Fruit fly (Drosophila melanogaster) whole organism, embryonic: ENCODE measurements around the gene Socs36E.
A peak's percentile ranks its signal among the peaks of the same experiment; 100 is the strongest.

ENCODE experiments used
- Awh ChIP-seq: fragments of 200-800 bp; sonication (Bioruptor generic); IDR thresholded peaks from 2 replicates; pipeline ENCODE4, ENCODE4 v1.3.6; 2022; ENCODE audit warnings: missing biosample characterization, missing genetic modification characterization
- B-H1 ChIP-seq: fragments of 200-800 bp; sonication (Bioruptor generic); IDR thresholded peaks from 3 replicates; pipeline ENCODE4 v1.3.6; 2022; ENCODE audit warnings: missing biosample characterization, missing genetic modification characterization
- CG10366 ChIP-seq: fragments of 200-800 bp; sonication (Bioruptor generic); IDR thresholded peaks from 2 replicates; pipeline ENCODE4 v1.3.6; 2022; ENCODE audit warnings: missing biosample characterization, missing genetic modification characterization
- CG11247 ChIP-seq: fragments of 200-800 bp; sonication (Bioruptor generic); IDR thresholded peaks from 2 replicates; pipeline ENCODE4 v1.3.6; 2022; ENCODE audit warnings: missing biosample characterization, missing genetic modification characterization
- CG14441 ChIP-seq: fragments of 200-800 bp; sonication (Bioruptor generic); IDR thresholded peaks from 2 replicates; pipeline ENCODE4 v1.3.6; 2022; ENCODE audit warnings: missing biosample characterization, missing genetic modification characterization
- CG17328 ChIP-seq: fragments of 200-800 bp; sonication (Bioruptor generic); IDR thresholded peaks from 2 replicates; pipeline ENCODE4 v1.3.6; 2022; ENCODE audit warnings: missing biosample characterization, missing genetic modification characterization
- CG18011 ChIP-seq: fragments of 200-800 bp; sonication (Bioruptor generic); optimal IDR thresholded peaks from 2 replicates; lab custom pipeline; 2017; ENCODE audit warnings: missing biosample characterization, missing genetic modification characterization, mild to moderate bottlenecking, moderate library complexity, missing genotype
- CG18262 ChIP-seq: fragments of 200-800 bp; optimal IDR thresholded peaks from 3 replicates; lab custom pipeline; 2019; ENCODE audit warnings: missing biosample characterization, mild to moderate bottlenecking, missing genetic modification characterization, moderate library complexity
- CG2116 ChIP-seq: fragments of 200-800 bp; sonication (Bioruptor generic); optimal IDR thresholded peaks from 3 replicates; lab custom pipeline; 2018; ENCODE audit warnings: missing biosample characterization, mild to moderate bottlenecking, missing genetic modification characterization
- CG30020 ChIP-seq: fragments of 200-800 bp; optimal IDR thresholded peaks from 2 replicates; lab custom pipeline; 2019; ENCODE audit warnings: missing biosample characterization, mild to moderate bottlenecking, missing genetic modification characterization, moderate library complexity
- CG33557 ChIP-seq: fragments of 200-800 bp; sonication (Bioruptor generic); optimal IDR thresholded peaks from 2 replicates; lab custom pipeline; 2019; ENCODE audit warnings: missing biosample characterization, mild to moderate bottlenecking, missing genetic modification characterization, moderate library complexity
- CG3995 ChIP-seq: fragments of 200-800 bp; sonication (Bioruptor generic); optimal IDR thresholded peaks from 3 replicates; lab custom pipeline; 2016; ENCODE audit warnings: missing biosample characterization, missing genetic modification characterization
- CG4707 ChIP-seq: fragments of 200-800 bp; sonication (Bioruptor generic); optimal IDR thresholded peaks from 2 replicates; lab custom pipeline; 2018; ENCODE audit warnings: missing biosample characterization, mild to moderate bottlenecking, missing genetic modification characterization, moderate library complexity
- CG7357 ChIP-seq: fragments of 200-800 bp; sonication (Bioruptor generic); IDR thresholded peaks from 3 replicates; pipeline ENCODE4 v1.3.6; 2022; ENCODE audit warnings: missing biosample characterization, missing genetic modification characterization
- CG8290 ChIP-seq, 3 experiments: fragments of 200-800 bp; sonication (Bioruptor generic); optimal IDR thresholded peaks; 2 replicates each; lab custom pipeline; 2016 to 2019; ENCODE audit warnings: missing biosample characterization in 3 of 3, missing genetic modification characterization in 3 of 3, mild to moderate bottlenecking in 2 of 3, moderate library complexity in 1 of 3
- Dbx ChIP-seq: fragments of 200-800 bp; sonication (Bioruptor generic); IDR thresholded peaks from 3 replicates; pipeline ENCODE4 v1.3.6; 2022; ENCODE audit warnings: missing biosample characterization, missing genetic modification characterization
- Dref ChIP-seq: fragments of 200-800 bp; sonication (Bioruptor generic); IDR thresholded peaks from 2 replicates; pipeline ENCODE4 v1.3.6; 2022; ENCODE audit warnings: missing biosample characterization, missing genetic modification characterization
- GATAe ChIP-seq: fragments of 200-800 bp; sonication (Bioruptor generic); conservative IDR thresholded peaks from 2 replicates; pipeline ENCODE4 v1.3.6; 2022; ENCODE audit warnings: missing biosample characterization, missing genetic modification characterization
- H15 ChIP-seq: fragments of 200-800 bp; sonication (Bioruptor generic); IDR thresholded peaks from 3 replicates; pipeline ENCODE4 v1.3.6; 2022; ENCODE audit warnings: missing biosample characterization, missing genetic modification characterization
- HLH3B ChIP-seq: fragments of 200-800 bp; sonication (Bioruptor generic); IDR thresholded peaks from 2 replicates; pipeline ENCODE4 v1.3.6; 2022; ENCODE audit warnings: missing biosample characterization, missing genetic modification characterization
- Mad ChIP-seq: fragments of 200-800 bp; sonication (Bioruptor generic); optimal IDR thresholded peaks from 2 replicates; lab custom pipeline; 2016; ENCODE audit warnings: missing biosample characterization, missing genetic modification characterization
- PHDP ChIP-seq: fragments of 200-800 bp; sonication (Bioruptor generic); optimal IDR thresholded peaks from 3 replicates; lab custom pipeline; 2018; ENCODE audit warnings: missing biosample characterization, mild to moderate bottlenecking, missing genetic modification characterization, moderate library complexity
- Sry-δ ChIP-seq: fragments of 200-800 bp; sonication (Bioruptor generic); optimal IDR thresholded peaks from 2 replicates; lab custom pipeline; 2016; ENCODE audit warnings: missing biosample characterization, missing genetic modification characterization
- Stat92E ChIP-seq, 3 experiments: fragments of >200 bp in 2 of 3; fragments of 200-800 bp in 1 of 3; sonication (Bioruptor generic) in 1 of 3; optimal IDR thresholded peaks; 2 replicates each; lab custom pipeline; 2017 to 2019; ENCODE audit warnings: missing biosample characterization in 3 of 3, missing genetic modification characterization in 3 of 3, mild to moderate bottlenecking in 1 of 3, moderate library complexity in 1 of 3
- Taf1 ChIP-seq: fragments of 200-800 bp; sonication (Bioruptor generic); IDR thresholded peaks from 2 replicates; pipeline ENCODE4 v1.3.6; 2022; ENCODE audit warnings: missing biosample characterization, missing genetic modification characterization
- Tbp ChIP-seq: fragments of >200 bp; optimal IDR thresholded peaks from 2 replicates; lab custom pipeline; 2018; ENCODE audit warnings: missing biosample characterization, missing genetic modification characterization
- Usf ChIP-seq: fragments of 200-800 bp; sonication (Bioruptor generic); optimal IDR thresholded peaks from 2 replicates; lab custom pipeline; 2017; ENCODE audit warnings: missing genotype, missing biosample characterization, missing genetic modification characterization
- ab ChIP-seq: fragments of 200-800 bp; sonication (Bioruptor generic); optimal IDR thresholded peaks from 2 replicates; lab custom pipeline; 2016; ENCODE audit warnings: missing biosample characterization, missing genetic modification characterization
- caup ChIP-seq: fragments of 200-800 bp; sonication (Bioruptor generic); optimal IDR thresholded peaks from 3 replicates; lab custom pipeline; 2017; ENCODE audit warnings: missing biosample characterization, mild to moderate bottlenecking, missing genetic modification characterization, moderate library complexity; ENCODE audit not compliant: severe bottlenecking
- chif ChIP-seq, 2 experiments: fragments of 200-800 bp; sonication (Bioruptor generic); optimal IDR thresholded peaks; 3 replicates each; lab custom pipeline; 2016; ENCODE audit warnings: missing biosample characterization in 2 of 2, missing genetic modification characterization in 2 of 2
- crp ChIP-seq, 2 experiments: fragments of 200-800 bp; sonication (Bioruptor generic); optimal IDR thresholded peaks; 2 replicates in 1 of 2; 3 replicates in 1 of 2; lab custom pipeline; 2017; ENCODE audit warnings: missing biosample characterization in 2 of 2, missing genetic modification characterization in 2 of 2, mild to moderate bottlenecking in 1 of 2, moderate library complexity in 1 of 2
- ems ChIP-seq: fragments of 200-800 bp; sonication (Bioruptor generic); optimal IDR thresholded peaks from 3 replicates; lab custom pipeline; 2016; ENCODE audit warnings: missing biosample characterization, missing genetic modification characterization
- exex ChIP-seq: fragments of 200-800 bp; sonication (Bioruptor generic); optimal IDR thresholded peaks from 4 replicates; lab custom pipeline; 2018; ENCODE audit warnings: missing biosample characterization, mild to moderate bottlenecking, missing genetic modification characterization, moderate library complexity
- gcm2 ChIP-seq: fragments of 200-800 bp; sonication (Bioruptor generic); optimal IDR thresholded peaks from 2 replicates; lab custom pipeline; 2016; ENCODE audit warnings: missing biosample characterization, missing genetic modification characterization
- hbn ChIP-seq: fragments of 200-800 bp; sonication (Bioruptor generic); IDR thresholded peaks from 2 replicates; pipeline ENCODE4 v1.3.6; 2022; ENCODE audit warnings: missing biosample characterization, missing genetic modification characterization; ENCODE audit not compliant: partially characterized antibody
- jumu ChIP-seq: fragments of 200-800 bp; sonication (Bioruptor generic); optimal IDR thresholded peaks from 3 replicates; lab custom pipeline; 2016; ENCODE audit warnings: missing biosample characterization, missing genetic modification characterization
- lbe ChIP-seq: fragments of 200-800 bp; sonication (Bioruptor generic); optimal IDR thresholded peaks from 2 replicates; lab custom pipeline; 2016; ENCODE audit warnings: missing biosample characterization, mild to moderate bottlenecking, missing genetic modification characterization
- pita ChIP-seq: fragments of 200-800 bp; sonication (Bioruptor generic); optimal IDR thresholded peaks from 2 replicates; lab custom pipeline; 2017; ENCODE audit warnings: missing biosample characterization, mild to moderate bottlenecking, missing genetic modification characterization
- psq ChIP-seq: fragments of 200-800 bp; sonication (Bioruptor generic); optimal IDR thresholded peaks from 2 replicates; lab custom pipeline; 2017; ENCODE audit warnings: missing biosample characterization, missing genetic modification characterization
- sc ChIP-seq, 3 experiments: fragments of >200 bp in 2 of 3; fragments of 200-800 bp in 1 of 3; sonication (Bioruptor generic) in 1 of 3; optimal IDR thresholded peaks; 2 replicates in 2 of 3; 3 replicates in 1 of 3; lab custom pipeline; 2017; ENCODE audit warnings: mild to moderate bottlenecking in 1 of 3, missing biosample characterization in 1 of 3, missing genetic modification characterization in 1 of 3, missing genetic modification reagents in 1 of 3
- shn ChIP-seq: fragments of 200-800 bp; sonication (Bioruptor generic); optimal IDR thresholded peaks from 3 replicates; lab custom pipeline; 2016; ENCODE audit warnings: missing biosample characterization, missing genetic modification characterization
- sisA ChIP-seq: fragments of 200-800 bp; sonication (Bioruptor generic); IDR thresholded peaks from 2 replicates; pipeline ENCODE4 v1.3.6; 2022; ENCODE audit warnings: missing biosample characterization, missing genetic modification characterization
- slou ChIP-seq: fragments of 200-800 bp; sonication (Bioruptor generic); optimal IDR thresholded peaks from 3 replicates; lab custom pipeline; 2016; ENCODE audit warnings: missing biosample characterization, missing genetic modification characterization
- sna ChIP-seq: fragments of 200-800 bp; sonication (Bioruptor generic); IDR thresholded peaks from 2 replicates; pipeline ENCODE4 v1.3.6; 2022; ENCODE audit warnings: missing biosample characterization, missing genetic modification characterization; ENCODE audit not compliant: partially characterized antibody
- tin ChIP-seq: fragments of 200-800 bp; sonication (Bioruptor generic); optimal IDR thresholded peaks from 3 replicates; lab custom pipeline; 2016; ENCODE audit warnings: missing biosample characterization, missing genetic modification characterization
- toy ChIP-seq: fragments of 200-800 bp; sonication (Bioruptor generic); IDR thresholded peaks from 2 replicates; pipeline ENCODE4 v1.3.6; 2022; ENCODE audit warnings: missing biosample characterization, missing genetic modification characterization
- unpg ChIP-seq: fragments of 200-800 bp; sonication (Bioruptor generic); optimal IDR thresholded peaks from 3 replicates; lab custom pipeline; 2018; ENCODE audit warnings: missing biosample characterization, mild to moderate bottlenecking, missing genetic modification characterization, moderate library complexity
- zfh1 ChIP-seq: fragments of 200-800 bp; sonication (Bioruptor generic); IDR thresholded peaks from 3 replicates; pipeline ENCODE4 v1.3.6; 2022; ENCODE audit warnings: missing biosample characterization, missing genetic modification characterization

The Socs36E gene

DNA sequence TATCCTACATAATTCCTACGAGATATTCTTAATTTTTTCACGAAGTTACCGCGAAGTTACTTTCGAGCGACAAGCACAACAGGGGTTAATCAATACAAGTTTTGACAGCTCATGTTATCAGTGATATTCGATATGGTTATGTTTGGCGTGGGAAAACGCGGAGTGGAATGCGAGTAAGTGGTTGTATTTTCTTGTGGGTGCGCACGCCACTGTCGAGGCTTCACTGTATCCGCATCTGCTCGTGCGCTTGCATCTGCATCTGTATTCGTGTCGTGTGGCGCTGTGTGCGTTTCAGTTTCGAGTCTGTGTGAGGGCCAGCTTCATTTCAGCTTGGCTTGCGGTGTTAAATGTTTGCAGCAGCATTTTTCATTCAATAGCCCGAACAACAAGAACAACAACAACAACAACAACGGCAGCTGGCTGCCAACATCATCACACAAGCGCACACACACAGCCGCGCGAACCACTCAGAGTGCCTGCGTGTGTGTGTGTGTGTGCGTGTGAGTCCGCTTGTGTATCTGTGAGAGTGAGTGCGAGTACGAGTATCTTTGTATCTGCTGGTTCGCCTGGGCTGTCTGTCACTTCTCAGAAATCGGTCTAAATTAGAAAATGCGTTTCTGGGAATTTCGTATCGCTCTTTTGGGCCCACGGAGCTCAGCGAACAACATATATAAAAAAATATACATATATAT, 937 bp downstream of the Socs36E start (continued):
- TF ChIP-seq B-H1 (GFP tag; lab: Robert Waterston, UW) (peak; percentile 38; the same call in 2 of the 3 replicates), sc (optimal IDR thresholded peaks at IDR 0.05; lab: Kevin White, UChicago) (no peak), sc (GFP tag; optimal IDR thresholded peaks at IDR 0.05; lab: Kevin White, UChicago) (no peak), gcm2 (GFP tag; lab: Kevin White, UChicago) (peak; percentile 13), psq (GFP tag; lab: Kevin White, UChicago) (no peak), CG3995 (peak; percentile 7), PHDP (tag; lab: Kevin White, UChicago) (no peak), slou (GFP tag; lab: Kevin White, UChicago) (no peak), CG2116 (GFP tag; lab: Kevin White, UChicago) (no peak), jumu (GFP tag; lab: Kevin White, UChicago) (peak; percentile 53), unpg (GFP tag; lab: Kevin White, UChicago) (no peak), GATAe (GFP tag; lab: Robert Waterston, UW) (no peak), HLH3B (GFP tag; lab: Robert Waterston, UW) (peak; percentile 59), toy (GFP tag; lab: Robert Waterston, UW) (peak; percentile 57; the same call in 1 of the 2 replicates), chif (GFP tag; optimal IDR thresholded peaks at IDR 0.05; lab: Kevin White, UChicago) (peak; percentile 13 to 65), Dref (0 out of 2 replicates have a peak, but pooled peaks have one; percentile 31), shn (GFP tag; lab: Kevin White, UChicago) (peak; percentile 64), CG8290 (GFP tag; optimal IDR thresholded peaks at IDR 0.05; lab: Kevin White, UChicago) (peak; percentile 24), CG8290 (tag; optimal IDR thresholded peaks at IDR 0.05; lab: Kevin White, UChicago) (peak; percentile 22 to 78), Sry-δ (GFP tag; lab: Kevin White, UChicago) (peak; percentile 7), CG11247 (GFP tag; lab: Robert Waterston, UW) (peak; percentile 69; the same call in 1 of the 2 replicates), pita (GFP tag; lab: Kevin White, UChicago) (no peak), ab (GFP tag; lab: Kevin White, UChicago) (no peak), Usf (GFP tag; lab: Kevin White, UChicago) (peak; percentile 26), CG4707 (GFP tag; lab: Kevin White, UChicago) (no peak), Mad (no peak), CG33557 (GFP tag; lab: Kevin White, UChicago) (no peak), caup (GFP tag; lab: Kevin White, UChicago) (no peak), CG17328 (GFP tag; lab: Robert Waterston, UW) (peak; percentile 29; the same call in 1 of the 2 replicates), tin (GFP tag; lab: Kevin White, UChicago) (peak; percentile 39), CG30020 (no peak), Tbp (GFP tag; lab: Kevin White, UChicago) (no peak), Dbx (GFP tag; lab: Robert Waterston, UW) (peak; percentile 73), exex (tag; lab: Kevin White, UChicago) (no peak), CG10366 (GFP tag; lab: Robert Waterston, UW) (peak; percentile 72), hbn (GFP tag; lab: Robert Waterston, UW) (no peak), Stat92E (GFP tag; optimal IDR thresholded peaks at IDR 0.05; lab: Kevin White, UChicago) (peak in 1 of 3 experiments; percentile 100), crp (GFP tag; optimal IDR thresholded peaks at IDR 0.05; lab: Kevin White, UChicago) (no peak), sna (GFP tag; lab: Robert Waterston, UW) (peak; percentile 49; the same call in 1 of the 2 replicates), H15 (GFP tag; lab: Robert Waterston, UW) (peak; percentile 73; the same call in 1 of the 3 replicates), CG7357 (GFP tag; lab: Robert Waterston, UW) (peak; percentile 35; the same call in 2 of the 3 replicates), CG18011 (GFP tag; lab: Kevin White, UChicago) (no peak), ems (peak; percentile 60), CG14441 (GFP tag; lab: Robert Waterston, UW) (peak; percentile 82), Awh (GFP tag; lab: Robert Waterston, UW) (0 out of 2 replicates have a peak, but pooled peaks have one; percentile 23), CG18262 (peak; percentile 56), lbe (GFP tag; lab: Kevin White, UChicago) (peak; percentile 9), zfh1 (GFP tag; lab: Robert Waterston, UW) (peak; percentile 72), Taf1 (GFP tag; lab: Robert Waterston, UW) (peak; percentile 59), sisA (GFP tag; lab: Robert Waterston, UW) (peak; percentile 73)
